Fruit fly (Drosophila melanogaster): ENCODE results near the gene mge.

mge gene

dm6 chr3L:3862504-3863380 is 47.0 kb downstream of the mge start (continued):
- TF ChIP-seq CG7556 (GFP tag; optimal IDR thresholded peaks at IDR 0.05) (peak; percentile 58), sqz (GFP tag; optimal IDR thresholded peaks at IDR 0.05) (peak; percentile 21), CG33557 (GFP tag; optimal IDR thresholded peaks at IDR 0.05) (peak; percentile 79), D (optimal IDR thresholded peaks at IDR 0.05) (no peak), D (GFP tag; optimal IDR thresholded peaks at IDR 0.05) (peak; percentile 81), yki (optimal IDR thresholded peaks at IDR 0.05) (no peak), CG4328 (GFP tag; optimal IDR thresholded peaks at IDR 0.05) (no peak), Nf-YA (GFP tag; IDR thresholded peaks at IDR 0.05) (no peak), tll (GFP tag; optimal IDR thresholded peaks at IDR 0.05) (no peak), HLHmδ (GFP tag; optimal IDR thresholded peaks at IDR 0.05) (no peak), CG5953 (GFP tag; IDR thresholded peaks at IDR 0.05) (no peak), ato (GFP tag; IDR thresholded peaks at IDR 0.05; ENCODE audit: partially characterized antibody) (no peak), CG17568 (GFP tag; optimal IDR thresholded peaks at IDR 0.05) (peak; percentile 38), H15 (GFP tag; IDR thresholded peaks at IDR 0.05) (0 out of 3 replicates have a peak, but pooled peaks have one; percentile 43), org-1 (GFP tag; optimal IDR thresholded peaks at IDR 0.05) (peak; percentile 1), CG1602 (GFP tag; optimal IDR thresholded peaks at IDR 0.05) (peak; percentile 83), CG8359 (GFP tag; optimal IDR thresholded peaks at IDR 0.05; ENCODE audit: borderline replicate concordance) (peak; percentile 43), scrt (GFP tag; optimal IDR thresholded peaks at IDR 0.05) (no peak), fd64A (GFP tag; optimal IDR thresholded peaks at IDR 0.05) (peak; percentile 27), CG17612 (GFP tag; IDR thresholded peaks at IDR 0.05) (no peak), CG6254 (GFP tag; optimal IDR thresholded peaks at IDR 0.05) (peak; percentile 63), CG12299 (tag; optimal IDR thresholded peaks at IDR 0.05) (no peak), sna (GFP tag; IDR thresholded peaks at IDR 0.05; ENCODE audit: partially characterized antibody) (no peak), h (optimal IDR thresholded peaks at IDR 0.05) (no peak), vfl (GFP tag; optimal IDR thresholded peaks at IDR 0.05) (no peak), CG4424 (GFP tag; optimal IDR thresholded peaks at IDR 0.05) (peak; percentile 47), fru (optimal IDR thresholded peaks at IDR 0.05) (no peak), cad (GFP tag; optimal IDR thresholded peaks at IDR 0.05) (no peak), Ssrp (tag; optimal IDR thresholded peaks at IDR 0.05) (peak; percentile 74), CG1792 (GFP tag; optimal IDR thresholded peaks at IDR 0.05) (peak; percentile 34), CG8290 (GFP tag; optimal IDR thresholded peaks at IDR 0.05) (peak; percentile 5), CG8290 (tag; optimal IDR thresholded peaks at IDR 0.05) (peak in 1 of 2 experiments; percentile 30), Side (GFP tag; optimal IDR thresholded peaks at IDR 0.05) (peak; percentile 10), CG8924 (tag; optimal IDR thresholded peaks at IDR 0.05) (peak; percentile 83), Kr (GFP tag; optimal IDR thresholded peaks at IDR 0.05) (no peak), CG1647 (GFP tag; optimal IDR thresholded peaks at IDR 0.05) (peak; percentile 36), tna (GFP tag; IDR thresholded peaks at IDR 0.05; ENCODE audit: partially characterized antibody) (no peak), zf30C (GFP tag; optimal IDR thresholded peaks at IDR 0.05) (peak; percentile 75), gsb (GFP tag; IDR thresholded peaks at IDR 0.05) (no peak), gfzf (GFP tag; optimal IDR thresholded peaks at IDR 0.05) (no peak), CG12769 (tag; optimal IDR thresholded peaks at IDR 0.05) (peak; percentile 40), CG12071 (GFP tag; optimal IDR thresholded peaks at IDR 0.05) (peak; percentile 22), C15 (GFP tag; IDR thresholded peaks at IDR 0.05) (no peak), amos (GFP tag; IDR thresholded peaks at IDR 0.05; ENCODE audit: partially characterized antibody) (no peak), phol (tag; optimal IDR thresholded peaks at IDR 0.05) (peak; percentile 85), D19B (GFP tag; optimal IDR thresholded peaks at IDR 0.05) (no peak), CG7839 (tag; optimal IDR thresholded peaks at IDR 0.05) (peak; percentile 73), ATbp (GFP tag; optimal IDR thresholded peaks at IDR 0.05) (peak; percentile 3), Dad (GFP tag; optimal IDR thresholded peaks at IDR 0.05) (peak; percentile 22), CG13287 (GFP tag; IDR thresholded peaks at IDR 0.05; ENCODE audit: partially characterized antibody) (no peak)

Measured in whole organism, embryonic.